Fruit fly (Drosophila melanogaster) whole organism, adult: ENCODE results near the gene CG13771.

Source experiments
- Clk ChIP-seq: fragments of 200-800 bp; sonication (Bioruptor generic); optimal IDR thresholded peaks from 2 replicates; lab custom pipeline; 2017; ENCODE audit warnings: missing biosample characterization, missing genetic modification characterization
- Crg-1 ChIP-seq: fragments of 200-800 bp; sonication (Bioruptor generic); optimal IDR thresholded peaks from 2 replicates; lab custom pipeline; 2016; ENCODE audit warnings: missing biosample characterization, missing genetic modification characterization

DNA sequence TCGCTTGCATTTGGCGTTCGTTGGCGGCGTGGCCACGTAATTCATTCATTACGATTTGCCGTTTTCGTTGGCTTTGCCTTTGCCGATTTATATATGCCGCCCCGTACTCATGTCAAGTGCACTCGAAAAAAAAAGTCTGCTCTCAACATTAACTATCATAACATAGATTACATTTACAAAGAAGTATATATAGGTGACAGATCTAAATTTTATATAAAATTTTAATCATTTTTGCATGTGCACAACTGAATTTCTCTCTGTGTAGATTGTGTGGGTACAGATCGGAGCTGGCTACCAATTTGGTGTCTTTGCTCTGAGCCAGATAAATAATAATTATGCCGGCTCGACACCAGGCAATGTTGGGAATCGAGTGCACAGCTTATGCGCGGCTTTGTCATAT is 35.0 kb upstream of the CG13771 start:
- TF ChIP-seq Crg-1 (GFP tag; lab: Kevin White, UChicago) (no peak), Clk (GFP tag; lab: Kevin White, UChicago) (no peak)
